Worm (Caenorhabditis elegans) whole organism, L1 larva: Measurements from ENCODE around the gene gcc-2.

Experiments used
- fos-1 ChIP-seq: fragments of 150-350 bp; optimal IDR thresholded peaks from 2 replicates; lab custom pipeline; 2014; ENCODE audit warnings: missing biosample characterization, missing genetic modification characterization
- lin-35 ChIP-seq, 2 experiments: fragments of 150-350 bp; optimal IDR thresholded peaks; 2 replicates each; lab custom pipeline; 2014; ENCODE audit warnings: missing biosample characterization in 2 of 2, missing genetic modification characterization in 2 of 2, missing genetic modification reagents in 2 of 2
- mab-9 ChIP-seq: fragments of 200-800 bp; sonication (Bioruptor generic); IDR thresholded peaks from 2 replicates; pipeline ENCODE4 v1.3.6; 2022; ENCODE audit warnings: missing genetic modification reagents, missing genetic modification characterization, missing compliant biosample characterization
- nhr-12 ChIP-seq: sonication (generic microtip); optimal IDR thresholded peaks from 2 replicates; lab custom pipeline; 2017; ENCODE audit warnings: missing biosample characterization, missing genetic modification characterization
- unc-130 ChIP-seq: fragments of 150-350 bp; optimal IDR thresholded peaks from 2 replicates; lab custom pipeline; 2017; ENCODE audit warnings: missing biosample characterization, missing genetic modification characterization, inconsistent platforms

DNA sequence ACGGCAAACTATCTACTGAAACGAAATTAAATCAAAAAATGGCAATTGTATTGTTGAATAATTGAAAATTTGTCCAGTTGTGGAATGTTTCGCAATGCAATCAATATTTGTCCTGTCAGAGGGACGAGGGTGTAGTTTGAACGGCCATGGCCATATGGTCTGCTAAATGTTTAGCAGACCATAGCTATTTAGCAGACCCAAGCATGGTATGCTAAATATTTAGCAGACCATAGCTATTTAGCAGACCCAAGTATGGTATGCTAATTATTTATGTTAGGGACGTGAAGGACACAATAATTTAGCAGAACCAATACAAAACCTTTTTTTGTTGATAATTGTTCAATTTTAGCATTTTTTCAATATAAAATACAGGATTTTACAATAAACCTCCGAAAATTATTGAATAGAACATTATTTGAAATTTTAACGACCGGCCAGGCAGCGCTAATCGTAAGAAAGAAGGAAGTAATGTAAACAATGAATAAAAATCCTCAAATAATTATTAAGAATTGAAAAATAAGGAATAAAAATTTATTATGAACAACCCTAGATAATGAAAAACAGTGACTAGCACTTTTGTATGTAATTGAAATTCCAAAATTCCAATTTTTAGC is 43.2 kb upstream of the gcc-2 start, which contains the start of gene riok-3:
- TF ChIP-seq lin-35 (GFP tag; optimal IDR thresholded peaks at IDR 0.05; lab: Kevin White, UChicago) = no peak
- no peak for TF ChIP-seq fos-1 (tag; lab: Kevin White, UChicago)
- no peak for TF ChIP-seq nhr-12 (tag; lab: Kevin White, UChicago)
- no peak for TF ChIP-seq mab-9 (GFP tag; lab: Robert Waterston, UW)
- no peak for TF ChIP-seq unc-130
